Worm (Caenorhabditis elegans): Measurements from ENCODE around the gene nhr-145.

DNA sequence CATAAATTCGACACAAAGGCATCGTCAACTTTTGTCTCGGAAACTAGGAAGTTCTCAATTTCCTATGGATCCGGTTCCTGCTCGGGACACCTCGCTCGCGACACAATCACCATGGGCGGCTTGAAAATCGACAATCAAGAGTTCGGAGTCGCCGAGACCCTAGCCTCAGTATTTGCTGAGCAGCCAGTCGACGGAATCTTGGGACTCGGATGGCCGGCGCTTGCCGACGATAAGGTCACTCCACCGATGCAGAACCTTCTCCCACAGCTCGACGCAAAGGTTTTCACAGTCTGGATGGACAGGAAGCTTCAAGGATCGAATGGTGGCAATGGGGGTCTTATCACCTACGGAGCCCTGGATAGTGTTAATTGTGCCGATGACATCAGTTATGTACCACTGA is 40.1 kb upstream of the nhr-145 start:
- TF ChIP-seq ama-1 (optimal IDR thresholded peaks at IDR 0.05) = no peak
- TF ChIP-seq nhr-11 (tag; optimal IDR thresholded peaks at IDR 0.05) = no peak
- TF ChIP-seq hlh-30 (tag; optimal IDR thresholded peaks at IDR 0.05; ENCODE audit: insufficient read depth) = no peak
- TF ChIP-seq fkh-10 (GFP tag; optimal IDR thresholded peaks at IDR 0.05) = no peak
- no peak for TF ChIP-seq ceh-9 (tag; optimal IDR thresholded peaks at IDR 0.05)
- TF ChIP-seq unc-86 (tag; optimal IDR thresholded peaks at IDR 0.05) = no peak
- TF ChIP-seq ets-4 (tag; optimal IDR thresholded peaks at IDR 0.05) = no peak
